Worm (Caenorhabditis elegans) whole organism, midembryonic: ENCODE measurements around the gene algn-5.

Experiments used
- cog-1 ChIP-seq: sonication (generic microtip); optimal IDR thresholded peaks from 2 replicates; lab custom pipeline; 2016; ENCODE audit warnings: missing genetic modification characterization, missing compliant biosample characterization
- flt-1 ChIP-seq: fragments of 200-800 bp; sonication (Bioruptor generic); IDR thresholded peaks from 2 replicates; pipeline ENCODE4 v1.3.6; 2022; ENCODE audit warnings: missing genetic modification characterization, missing compliant biosample characterization
- klf-2 ChIP-seq: fragments of 200-800 bp; sonication (Bioruptor generic); conservative IDR thresholded peaks from 2 replicates; pipeline ENCODE4 v1.3.6; 2022; ENCODE audit warnings: missing genetic modification reagents, missing genetic modification characterization, missing compliant biosample characterization
- med-1 ChIP-seq: sonication (generic microtip); optimal IDR thresholded peaks from 2 replicates; lab custom pipeline; 2017; ENCODE audit warnings: missing genetic modification characterization, mild to moderate bottlenecking, missing compliant biosample characterization, antibody characterized with exemption, missing genetic modification reagents; ENCODE audit not compliant: insufficient read depth
- ref-1 ChIP-seq: fragments of 200-800 bp; sonication (Bioruptor generic); conservative IDR thresholded peaks from 2 replicates; pipeline ENCODE4 v1.3.6; 2022; ENCODE audit warnings: missing genetic modification reagents, missing genetic modification characterization, missing compliant biosample characterization
- tab-1 ChIP-seq: fragments of 200-800 bp; sonication (Bioruptor generic); IDR thresholded peaks from 2 replicates; pipeline ENCODE4 v1.3.6; 2022; ENCODE audit warnings: missing genetic modification characterization, missing compliant biosample characterization
- ztf-23 ChIP-seq: fragments of 200-800 bp; sonication (Bioruptor generic); IDR thresholded peaks from 2 replicates; pipeline ENCODE4 v1.3.6; 2022; ENCODE audit warnings: missing genetic modification reagents, missing genetic modification characterization, missing compliant biosample characterization
- ztf-29 ChIP-seq: fragments of 200-800 bp; sonication (Bioruptor generic); IDR thresholded peaks from 2 replicates; pipeline ENCODE4 v1.3.6; 2022; ENCODE audit warnings: missing genetic modification reagents, missing genetic modification characterization, missing compliant biosample characterization

DNA sequence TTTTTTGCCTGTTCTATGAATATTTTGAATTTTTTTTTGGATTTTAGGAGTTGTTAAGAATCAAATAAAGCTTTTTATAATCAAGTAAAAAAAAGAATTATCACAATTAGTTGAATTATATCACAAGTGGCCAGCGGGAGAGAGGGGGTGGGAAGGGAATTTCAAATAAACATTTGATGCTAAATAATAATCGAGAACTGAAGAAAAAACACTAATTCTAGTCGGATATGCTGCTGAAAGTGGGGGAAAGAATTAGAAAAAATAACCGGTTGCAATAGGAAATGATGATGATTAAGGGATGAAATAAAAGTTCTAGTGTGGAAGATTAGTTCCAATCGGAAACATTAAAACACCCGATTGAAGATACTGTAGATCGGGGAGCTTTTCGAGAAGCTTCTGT is 14.1 kb upstream of the algn-5 start:
- no peak for TF ChIP-seq ztf-29 (GFP tag; lab: Robert Waterston, UW)
- TF ChIP-seq ztf-23 (GFP tag; lab: Robert Waterston, UW), result no peak
- TF ChIP-seq cog-1 (tag; lab: Kevin White, UChicago), result no peak
- TF ChIP-seq flt-1 (GFP tag; lab: Robert Waterston, UW), result no peak
- no peak for TF ChIP-seq ref-1
- TF ChIP-seq med-1, result no peak
- no peak for TF ChIP-seq tab-1 (GFP tag; lab: Robert Waterston, UW)
- TF ChIP-seq klf-2 (GFP tag; lab: Robert Waterston, UW), result no peak
